Fruit fly (Drosophila melanogaster) whole organism, prepupa: ENCODE data around the gene ara.

Source experiments
- Hr38 ChIP-seq: sonication (Bioruptor generic); optimal IDR thresholded peaks from 2 replicates; lab custom pipeline; 2016; ENCODE audit warnings: missing biosample characterization, missing genetic modification characterization
- OdsH ChIP-seq: fragments of 200-800 bp; sonication (Bioruptor generic); optimal IDR thresholded peaks from 3 replicates; lab custom pipeline; 2016; ENCODE audit warnings: missing biosample characterization, missing genetic modification characterization
- Sox15 ChIP-seq: fragments of 200-800 bp; sonication (Bioruptor generic); optimal IDR thresholded peaks from 3 replicates; lab custom pipeline; 2016; ENCODE audit warnings: missing biosample characterization, missing genetic modification characterization
- vri ChIP-seq: fragments of 200-800 bp; sonication (Bioruptor generic); optimal IDR thresholded peaks from 3 replicates; lab custom pipeline; 2016; ENCODE audit warnings: missing biosample characterization, mild to moderate bottlenecking, missing genetic modification characterization

dm6 chr3L:12590709-12591108 lies 10.2 kb downstream of the ara start:
- TF ChIP-seq OdsH (no peak), Sox15 (GFP tag; lab: Kevin White, UChicago) (no peak), vri (GFP tag; lab: Kevin White, UChicago) (no peak), Hr38 (no peak)
